Worm (Caenorhabditis elegans): ENCODE data around the gene T19D2.3.

The T19D2.3 gene

ce11 chrX:3959221-3959620, 20.2 kb downstream of the T19D2.3 start:
- no peak for TF ChIP-seq ztf-4 (tag; optimal IDR thresholded peaks at IDR 0.05)
- peak; percentile 44 for TF ChIP-seq lin-39 (tag; optimal IDR thresholded peaks at IDR 0.05)
- TF ChIP-seq skn-1 (tag; optimal IDR thresholded peaks at IDR 0.05) = no peak

- TF ChIP-seq ceh-82 (tag; optimal IDR thresholded peaks at IDR 0.05) (no peak), hmg-11 (tag; optimal IDR thresholded peaks at IDR 0.05) (no peak), nhr-77 (tag; optimal IDR thresholded peaks at IDR 0.05) (no peak), zag-1 (tag; optimal IDR thresholded peaks at IDR 0.05) (no peak), fkh-10 (GFP tag; optimal IDR thresholded peaks at IDR 0.05) (peak; percentile 71)
These were observed 21.3 kb downstream of the T19D2.3 start for ce11 chrX:3960345-3960744.

- TF ChIP-seq pqm-1 (tag; optimal IDR thresholded peaks at IDR 0.05) (no peak), ama-1 (optimal IDR thresholded peaks at IDR 0.05) (no peak), R02D3.7 (tag; optimal IDR thresholded peaks at IDR 0.05) (no peak), elt-3 (tag; optimal IDR thresholded peaks at IDR 0.05) (no peak), nhr-11 (tag; optimal IDR thresholded peaks at IDR 0.05) (no peak), zag-1 (tag; optimal IDR thresholded peaks at IDR 0.05) (no peak), ceh-16 (tag; optimal IDR thresholded peaks at IDR 0.05) (no peak), unc-62 (GFP tag; optimal IDR thresholded peaks at IDR 0.05) (no peak), nhr-23 (tag; optimal IDR thresholded peaks at IDR 0.05) (no peak), unc-39 (tag; optimal IDR thresholded peaks at IDR 0.05) (no peak), nhr-237 (tag; optimal IDR thresholded peaks at IDR 0.05) (no peak)
These were observed 27.3 kb downstream of the T19D2.3 start, which contains the start of gene C16B8.2 for ce11 chrX:3966332-3966731. TSS of gene C16B8.2 (minus strand) at chrX:3966432.

ce11 chrX:3968209-3968960, 29.3 kb downstream of the T19D2.3 start, which contains the start of gene C16B8.3:
TSS of gene C16B8.3 (minus strand) at chrX:3968634.
- TF ChIP-seq zag-1 (tag; optimal IDR thresholded peaks at IDR 0.05) (no peak), nhr-12 (tag; optimal IDR thresholded peaks at IDR 0.05) (no peak), lsy-12 (tag; optimal IDR thresholded peaks at IDR 0.05) (no peak), R02D3.7 (tag; optimal IDR thresholded peaks at IDR 0.05) (no peak), ceh-82 (tag; optimal IDR thresholded peaks at IDR 0.05) (no peak), eor-1 (tag; optimal IDR thresholded peaks at IDR 0.05) (no peak), daf-12 (tag; optimal IDR thresholded peaks at IDR 0.05) (no peak), fkh-2 (tag; optimal IDR thresholded peaks at IDR 0.05) (no peak), skn-1 (tag; optimal IDR thresholded peaks at IDR 0.05) (no peak), lin-15B (tag; optimal IDR thresholded peaks at IDR 0.05) (no peak), fkh-10 (GFP tag; optimal IDR thresholded peaks at IDR 0.05) (no peak), elt-2 (tag; optimal IDR thresholded peaks at IDR 0.05) (peak; percentile 87), nhr-28 (tag; optimal IDR thresholded peaks at IDR 0.05) (no peak), lin-39 (tag; optimal IDR thresholded peaks at IDR 0.05) (no peak), mml-1 (tag; optimal IDR thresholded peaks at IDR 0.05) (no peak), nhr-76 (tag; optimal IDR thresholded peaks at IDR 0.05) (no peak), nhr-43 (tag; optimal IDR thresholded peaks at IDR 0.05; ENCODE audit: poor library complexity, severe bottlenecking) (no peak), nhr-67 (tag; optimal IDR thresholded peaks at IDR 0.05) (no peak), nhr-25 (tag; optimal IDR thresholded peaks at IDR 0.05) (no peak), ceh-28 (tag; optimal IDR thresholded peaks at IDR 0.05) (peak; percentile 5), aly-2 (tag; optimal IDR thresholded peaks at IDR 0.05) (no peak), nhr-11 (tag; optimal IDR thresholded peaks at IDR 0.05) (no peak), ZK546.5 (tag; optimal IDR thresholded peaks at IDR 0.05) (no peak), snpc-4 (tag; optimal IDR thresholded peaks at IDR 0.05) (no peak), ama-1 (optimal IDR thresholded peaks at IDR 0.05) (no peak), jun-1 (tag; optimal IDR thresholded peaks at IDR 0.05) (peak; percentile 60), egl-27 (tag; optimal IDR thresholded peaks at IDR 0.05) (no peak), hmg-11 (tag; optimal IDR thresholded peaks at IDR 0.05) (no peak), unc-39 (tag; optimal IDR thresholded peaks at IDR 0.05) (no peak), elt-1 (tag; optimal IDR thresholded peaks at IDR 0.05) (no peak), mdl-1 (tag; optimal IDR thresholded peaks at IDR 0.05) (no peak), ztf-4 (tag; optimal IDR thresholded peaks at IDR 0.05) (no peak), tbx-2 (tag; optimal IDR thresholded peaks at IDR 0.05) (no peak), nhr-237 (tag; optimal IDR thresholded peaks at IDR 0.05) (no peak), pqm-1 (tag; optimal IDR thresholded peaks at IDR 0.05) (peak; percentile 80), nhr-77 (tag; optimal IDR thresholded peaks at IDR 0.05) (no peak), ceh-16 (tag; optimal IDR thresholded peaks at IDR 0.05) (no peak), sea-2 (GFP tag; optimal IDR thresholded peaks at IDR 0.05) (no peak), elt-3 (tag; optimal IDR thresholded peaks at IDR 0.05) (no peak), pha-4 (tag; optimal IDR thresholded peaks at IDR 0.05) (peak; percentile 53), ztf-11 (tag; optimal IDR thresholded peaks at IDR 0.05) (no peak), unc-62 (GFP tag; optimal IDR thresholded peaks at IDR 0.05) (no peak), ceh-9 (tag; optimal IDR thresholded peaks at IDR 0.05) (no peak), egl-5 (tag; optimal IDR thresholded peaks at IDR 0.05) (no peak)

All from whole organism, L3 larva.